Worm (Caenorhabditis elegans) whole organism, L4 larva: Measurements from ENCODE around the gene frpr-9.

ENCODE experiments used
- ceh-82 ChIP-seq: sonication (generic microtip); optimal IDR thresholded peaks from 2 replicates; lab custom pipeline; 2017; ENCODE audit warnings: missing biosample characterization, missing genetic modification characterization
- ces-1 ChIP-seq: fragments of 150-350 bp; sonication (generic microtip); optimal IDR thresholded peaks from 4 replicates; lab custom pipeline; 2014; ENCODE audit warnings: missing biosample characterization, missing genetic modification reagents, missing genetic modification characterization
- unc-130 ChIP-seq: sonication (generic microtip); optimal IDR thresholded peaks from 2 replicates; lab custom pipeline; 2016; ENCODE audit warnings: missing genetic modification reagents, missing genetic modification characterization, missing compliant biosample characterization
- unc-39 ChIP-seq: sonication (generic microtip); optimal IDR thresholded peaks from 2 replicates; lab custom pipeline; 2017; ENCODE audit warnings: missing biosample characterization, missing genetic modification characterization

- TF ChIP-seq unc-130 (GFP tag; lab: Kevin White, UChicago), result no peak
- no peak for TF ChIP-seq ceh-82 (tag; lab: Kevin White, UChicago)
- TF ChIP-seq ces-1 (GFP tag; lab: Kevin White, UChicago), result no peak
- TF ChIP-seq unc-39, result no peak
Measured at ce11 chrV:10991789-10992188, at the start of gene frpr-9.
